Worm (Caenorhabditis elegans) whole organism, L4/young adult: ENCODE measurements around the gene ins-23.

ENCODE experiments used
- W03F9.2 ChIP-seq: fragments of 150-350 bp; optimal IDR thresholded peaks from 2 replicates; lab custom pipeline; 2014; ENCODE audit warnings: missing biosample characterization, missing genetic modification characterization
- dao-5 ChIP-seq: sonication (generic microtip); optimal IDR thresholded peaks from 2 replicates; lab custom pipeline; 2016; ENCODE audit warnings: missing genotype, missing genetic modification characterization, moderate library complexity, missing compliant biosample characterization
- him-1 ChIP-seq: sonication (generic microtip); optimal IDR thresholded peaks from 2 replicates; lab custom pipeline; 2016; ENCODE audit warnings: missing genotype, missing genetic modification reagents, missing genetic modification characterization, missing compliant biosample characterization

ins-23 gene

ce11 chrIII:10027947-10028346 lies at the start of gene ins-23:
ins-23 (plus strand) TSS chrIII:10028247.
- no peak for TF ChIP-seq him-1 (tag; lab: Kevin White, UChicago)
- TF ChIP-seq dao-5 (tag; lab: Kevin White, UChicago): no peak
- TF ChIP-seq W03F9.2 (tag; lab: Kevin White, UChicago): no peak

ce11 chrIII:9982119-9982642 lies 45.9 kb upstream of the ins-23 start:
- no peak for TF ChIP-seq him-1 (tag; lab: Kevin White, UChicago)
- no peak for TF ChIP-seq W03F9.2 (tag; lab: Kevin White, UChicago)
- TF ChIP-seq dao-5 (tag; lab: Kevin White, UChicago): no peak

ce11 chrIII:9984604-9985003 lies 43.4 kb upstream of the ins-23 start:
- TF ChIP-seq dao-5 (tag; lab: Kevin White, UChicago): no peak

ce11 chrIII:9985542-9985941 lies 42.5 kb upstream of the ins-23 start:
- no peak for TF ChIP-seq W03F9.2 (tag; lab: Kevin White, UChicago)
- no peak for TF ChIP-seq him-1 (tag; lab: Kevin White, UChicago)
- TF ChIP-seq dao-5 (tag; lab: Kevin White, UChicago): no peak

- TF ChIP-seq dao-5 (tag; lab: Kevin White, UChicago) (no peak), him-1 (tag; lab: Kevin White, UChicago) (no peak), W03F9.2 (tag; lab: Kevin White, UChicago) (no peak)
Measured at ce11 chrIII:9986827-9987429, 41.1 kb upstream of the ins-23 start, which contains the start of gene C05B5.12. C05B5.12 (plus strand) TSS chrIII:9987379.

ce11 chrIII:9988352-9988751 lies 39.7 kb upstream of the ins-23 start, which contains the start of gene C05B5.1:
C05B5.1 (minus strand) TSS chrIII:9988452.
- no peak for TF ChIP-seq him-1 (tag; lab: Kevin White, UChicago)
- no peak for TF ChIP-seq W03F9.2 (tag; lab: Kevin White, UChicago)
- no peak for TF ChIP-seq dao-5 (tag; lab: Kevin White, UChicago)

- TF ChIP-seq him-1 (tag; lab: Kevin White, UChicago) (no peak), W03F9.2 (tag; lab: Kevin White, UChicago) (no peak), dao-5 (tag; lab: Kevin White, UChicago) (no peak)
Measured at ce11 chrIII:9991324-9991723, 36.7 kb upstream of the ins-23 start.

ce11 chrIII:9993535-9993934 lies 34.5 kb upstream of the ins-23 start, which contains the start of gene C05B5.4:
C05B5.4 (plus strand) TSS chrIII:9993885.
- TF ChIP-seq dao-5 (tag; lab: Kevin White, UChicago) (no peak), him-1 (tag; lab: Kevin White, UChicago) (no peak), W03F9.2 (tag; lab: Kevin White, UChicago) (no peak)

- TF ChIP-seq dao-5 (tag; lab: Kevin White, UChicago): no peak
- TF ChIP-seq him-1 (tag; lab: Kevin White, UChicago): no peak
- no peak for TF ChIP-seq W03F9.2 (tag; lab: Kevin White, UChicago)
Measured at ce11 chrIII:9997890-9998289, 30.2 kb upstream of the ins-23 start, which contains the start of gene pqn-8. pqn-8 (minus strand) TSS chrIII:9997990.

ce11 chrIII:9999235-9999634 lies 28.8 kb upstream of the ins-23 start, which contains the start of gene C05B5.17:
C05B5.17 (minus strand) TSS chrIII:9999335.
- TF ChIP-seq W03F9.2 (tag; lab: Kevin White, UChicago) (no peak), dao-5 (tag; lab: Kevin White, UChicago) (no peak), him-1 (tag; lab: Kevin White, UChicago) (no peak)

ce11 chrIII:10000428-10000827 lies 27.6 kb upstream of the ins-23 start, which contains the start of gene C05B5.2:
C05B5.2 (minus strand) TSS chrIII:10000528.
- TF ChIP-seq dao-5 (tag; lab: Kevin White, UChicago) (no peak), him-1 (tag; lab: Kevin White, UChicago) (no peak), W03F9.2 (tag; lab: Kevin White, UChicago) (no peak)

ce11 chrIII:10001060-10001459 lies 27.0 kb upstream of the ins-23 start, which contains the start of gene C05B5.5:
C05B5.5 (plus strand) TSS chrIII:10001360.
- no peak for TF ChIP-seq him-1 (tag; lab: Kevin White, UChicago)
- no peak for TF ChIP-seq dao-5 (tag; lab: Kevin White, UChicago)
- no peak for TF ChIP-seq W03F9.2 (tag; lab: Kevin White, UChicago)

ce11 chrIII:10004213-10004612 lies 23.8 kb upstream of the ins-23 start, which contains the start of gene C05B5.11:
C05B5.11 (plus strand) TSS chrIII:10004513.
- no peak for TF ChIP-seq dao-5 (tag; lab: Kevin White, UChicago)
- TF ChIP-seq him-1 (tag; lab: Kevin White, UChicago): no peak
- no peak for TF ChIP-seq W03F9.2 (tag; lab: Kevin White, UChicago)
